Fruit fly (Drosophila melanogaster) Kc167 (cell line): ENCODE measurements around the gene CG13850.

Source experiments
- Myc ChIP-seq: fragments of >200 bp; optimal IDR thresholded peaks from 2 replicates; lab custom pipeline; 2017; ENCODE audit warnings: missing external identifiers
- Sin3A ChIP-seq: fragments of >200 bp; optimal IDR thresholded peaks from 2 replicates; lab custom pipeline; 2018; ENCODE audit warnings: missing external identifiers
- h ChIP-seq: fragments of >200 bp; optimal IDR thresholded peaks from 3 replicates; lab custom pipeline; 2018; ENCODE audit warnings: missing external identifiers
- insv ChIP-seq: fragments of >200 bp; optimal IDR thresholded peaks from 3 replicates; lab custom pipeline; 2018; ENCODE audit warnings: missing external identifiers
- psq ChIP-seq: fragments of >200 bp; optimal IDR thresholded peaks from 2 replicates; lab custom pipeline; 2017; ENCODE audit warnings: missing external identifiers
- ttk ChIP-seq: sonication (Bioruptor generic); optimal IDR thresholded peaks from 2 replicates; lab custom pipeline; 2017; ENCODE audit warnings: missing external identifiers

DNA sequence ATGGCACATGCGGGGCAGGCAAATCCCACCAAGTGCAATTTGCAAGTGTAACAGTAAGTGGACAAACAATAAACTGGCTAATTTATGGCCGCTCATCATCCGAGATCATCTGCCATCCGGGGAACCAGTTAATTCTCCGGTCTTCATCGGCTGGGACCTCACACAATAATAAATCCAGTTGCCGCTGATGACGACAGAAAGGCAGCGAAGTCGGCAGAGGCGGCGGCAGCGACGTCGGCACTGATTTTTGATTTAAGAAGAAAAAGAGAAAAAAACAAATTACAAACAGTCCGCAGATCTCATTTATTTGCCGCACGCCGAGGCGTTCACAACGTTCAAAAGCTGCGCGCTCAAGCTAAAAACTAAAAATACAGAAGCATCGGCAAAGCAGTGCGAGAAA lies 8.4 kb downstream of the CG13850 start, which contains the start of gene CG13856:
- no peak for TF ChIP-seq ttk (lab: Kevin White, UChicago)
- TF ChIP-seq insv (lab: Kevin White, UChicago) = no peak
- no peak for TF ChIP-seq Myc (lab: Kevin White, UChicago)
- TF ChIP-seq psq (lab: Kevin White, UChicago) = no peak
- TF ChIP-seq h (lab: Kevin White, UChicago) = no peak
- no peak for TF ChIP-seq Sin3A (lab: Kevin White, UChicago)
